Fruit fly (Drosophila melanogaster): ENCODE data around the gene EMC10.
A peak's percentile ranks its signal among the peaks of the same experiment; 100 is the strongest.

The EMC10 gene

dm6 chr3L:21594408-21594807, 20.5 kb downstream of the EMC10 start (continued):
- no peak for TF ChIP-seq Hr78 (GFP tag; optimal IDR thresholded peaks at IDR 0.05)

- peak; percentile 17 for TF ChIP-seq Dif (GFP tag; optimal IDR thresholded peaks at IDR 0.05; ENCODE audit: partially characterized antibody)
- no peak for TF ChIP-seq CG32264 (GFP tag; optimal IDR thresholded peaks at IDR 0.05)
- no peak for TF ChIP-seq Hr83 (GFP tag; optimal IDR thresholded peaks at IDR 0.05; ENCODE audit: poor library complexity, severe bottlenecking)
Observed at dm6 chr3L:21598337-21598736, 24.4 kb downstream of the EMC10 start.

- no peak for TF ChIP-seq Hnf4 (GFP tag; optimal IDR thresholded peaks at IDR 0.05)
- TF ChIP-seq HLH106 (tag; optimal IDR thresholded peaks at IDR 0.05), result peak; percentile 7
- no peak for TF ChIP-seq fru (GFP tag; optimal IDR thresholded peaks at IDR 0.05)
- peak in 1 of 2 experiments; percentile 16 for TF ChIP-seq foxo (GFP tag; optimal IDR thresholded peaks at IDR 0.05)
- TF ChIP-seq psq (GFP tag; optimal IDR thresholded peaks at IDR 0.05), result peak; percentile 22
Observed at dm6 chr3L:21602275-21602674, 28.3 kb downstream of the EMC10 start.

- TF ChIP-seq brk (GFP tag; optimal IDR thresholded peaks at IDR 0.05), result no peak
- peak; percentile 41 for TF ChIP-seq Hnf4 (GFP tag; optimal IDR thresholded peaks at IDR 0.05)
- no peak for TF ChIP-seq lola (GFP tag; optimal IDR thresholded peaks at IDR 0.05)
- TF ChIP-seq rgr (GFP tag; optimal IDR thresholded peaks at IDR 0.05), result no peak
- no peak for TF ChIP-seq Sp1 (GFP tag; optimal IDR thresholded peaks at IDR 0.05)
- no peak for TF ChIP-seq dmrt93B (GFP tag; optimal IDR thresholded peaks at IDR 0.05)
- TF ChIP-seq Myc (optimal IDR thresholded peaks at IDR 0.05), result no peak
- no peak for TF ChIP-seq sage (GFP tag; optimal IDR thresholded peaks at IDR 0.05)
- TF ChIP-seq fru (GFP tag; optimal IDR thresholded peaks at IDR 0.05), result peak; percentile 11
- no peak for TF ChIP-seq usp (GFP tag; optimal IDR thresholded peaks at IDR 0.05)
- TF ChIP-seq sv (GFP tag; optimal IDR thresholded peaks at IDR 0.05), result peak; percentile 14
- no peak for TF ChIP-seq CG32264 (GFP tag; optimal IDR thresholded peaks at IDR 0.05)
- TF ChIP-seq GATAd (GFP tag; optimal IDR thresholded peaks at IDR 0.05), result no peak
- peak; percentile 5 for TF ChIP-seq HLH106 (tag; optimal IDR thresholded peaks at IDR 0.05)
- TF ChIP-seq Hr83 (GFP tag; optimal IDR thresholded peaks at IDR 0.05; ENCODE audit: poor library complexity, severe bottlenecking), result peak; percentile 44
- TF ChIP-seq jim (GFP tag; optimal IDR thresholded peaks at IDR 0.05), result no peak
- no peak for TF ChIP-seq br (GFP tag; optimal IDR thresholded peaks at IDR 0.05)
- TF ChIP-seq CG9705 (GFP tag; optimal IDR thresholded peaks at IDR 0.05), result no peak
- TF ChIP-seq Mio (GFP tag; optimal IDR thresholded peaks at IDR 0.05), result no peak
- peak; percentile 30 for TF ChIP-seq OdsH (GFP tag; optimal IDR thresholded peaks at IDR 0.05)
- TF ChIP-seq Dif (GFP tag; optimal IDR thresholded peaks at IDR 0.05; ENCODE audit: partially characterized antibody), result no peak
- peak; percentile 39 for TF ChIP-seq ey (GFP tag; optimal IDR thresholded peaks at IDR 0.05)
- no peak for TF ChIP-seq Vsx2 (GFP tag; optimal IDR thresholded peaks at IDR 0.05; ENCODE audit: partially characterized antibody)
Observed at dm6 chr3L:21604265-21604664, 30.3 kb downstream of the EMC10 start.

- TF ChIP-seq br (GFP tag; optimal IDR thresholded peaks at IDR 0.05), result no peak
- no peak for TF ChIP-seq Rel (GFP tag; optimal IDR thresholded peaks at IDR 0.05)
- TF ChIP-seq Rel (tag; optimal IDR thresholded peaks at IDR 0.05), result no peak
- no peak for TF ChIP-seq Abd-B (GFP tag; optimal IDR thresholded peaks at IDR 0.05)
- no peak for TF ChIP-seq jim (GFP tag; optimal IDR thresholded peaks at IDR 0.05)
- no peak for TF ChIP-seq Dif (GFP tag; optimal IDR thresholded peaks at IDR 0.05; ENCODE audit: partially characterized antibody)
- no peak for TF ChIP-seq HLH106 (tag; optimal IDR thresholded peaks at IDR 0.05)
- no peak for TF ChIP-seq GATAd (GFP tag; optimal IDR thresholded peaks at IDR 0.05)
- no peak for TF ChIP-seq Vsx2 (GFP tag; optimal IDR thresholded peaks at IDR 0.05; ENCODE audit: partially characterized antibody)
- TF ChIP-seq fru (GFP tag; optimal IDR thresholded peaks at IDR 0.05), result no peak
- TF ChIP-seq CG32264 (GFP tag; optimal IDR thresholded peaks at IDR 0.05), result no peak
Observed at dm6 chr3L:21610535-21610934, 36.6 kb downstream of the EMC10 start.

dm6 chr3L:21617354-21617753, 43.4 kb downstream of the EMC10 start, which contains the start of the genes S1P and CG11307:
S1P (minus strand) TSS chr3L:21617376.
CG11307 (plus strand) TSS chr3L:21617623.
- TF ChIP-seq br (GFP tag; optimal IDR thresholded peaks at IDR 0.05) (no peak), tai (GFP tag; optimal IDR thresholded peaks at IDR 0.05) (peak; percentile 12)
